Worm (Caenorhabditis elegans): ENCODE data around the gene sre-9.

DNA sequence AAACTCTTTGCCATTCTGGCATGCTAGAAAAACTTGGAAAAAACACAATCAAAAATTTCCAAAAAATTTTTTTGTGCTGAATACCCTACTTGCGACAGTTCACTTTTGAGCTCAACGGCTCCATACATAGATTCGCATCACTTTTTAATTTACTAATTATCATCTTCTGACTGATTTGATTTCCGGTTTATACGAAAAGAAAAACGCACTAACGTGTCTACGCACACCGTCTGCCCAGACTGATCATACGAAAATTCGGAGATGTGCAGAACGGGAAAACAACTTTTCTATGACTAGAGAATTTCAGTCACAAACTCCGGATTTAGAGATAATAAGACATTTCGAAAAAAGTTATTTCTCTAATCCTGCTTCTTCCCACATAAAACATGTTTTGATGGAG is 10.2 kb upstream of the sre-9 start:
- TF ChIP-seq ceh-82 (tag; optimal IDR thresholded peaks at IDR 0.05) (no peak), nfya-1 (tag; optimal IDR thresholded peaks at IDR 0.05; ENCODE audit: insufficient read depth) (no peak), ztf-11 (tag; optimal IDR thresholded peaks at IDR 0.05) (no peak), ceh-16 (tag; optimal IDR thresholded peaks at IDR 0.05) (no peak), ama-1 (optimal IDR thresholded peaks at IDR 0.05) (no peak), aly-2 (tag; optimal IDR thresholded peaks at IDR 0.05) (no peak), nhr-23 (tag; optimal IDR thresholded peaks at IDR 0.05) (no peak), unc-62 (GFP tag; optimal IDR thresholded peaks at IDR 0.05) (no peak), pqm-1 (tag; optimal IDR thresholded peaks at IDR 0.05) (no peak)

Measured in whole organism, L3 larva.